Worm (Caenorhabditis elegans) whole organism, L4 larva: ENCODE data around the gene F45F2.11.
"Not testable (repeated sequence)": the region's sequence is repeated elsewhere in the genome, so short reads cannot be mapped to it uniquely, and the experiment has no call there.

ENCODE experiments used
- F10B5.3 ChIP-seq: sonication (generic microtip); optimal IDR thresholded peaks from 2 replicates; lab custom pipeline; 2016; ENCODE audit warnings: mild to moderate bottlenecking, missing genetic modification characterization, missing compliant biosample characterization
- T26A8.4 ChIP-seq: fragments of 200-800 bp; sonication (Bioruptor generic); IDR thresholded peaks from 2 replicates; pipeline ENCODE4 v1.3.6; 2022; ENCODE audit warnings: missing genetic modification characterization, missing compliant biosample characterization
- aha-1 ChIP-seq: fragments of 150-350 bp; peaks from one replicate; lab custom pipeline; 2014; ENCODE audit warnings: missing biosample characterization, missing genetic modification characterization
- ceh-20 ChIP-seq: fragments of 200-800 bp; sonication (Bioruptor generic); IDR thresholded peaks from 2 replicates; pipeline ENCODE4 v1.3.6; 2022; ENCODE audit warnings: missing genetic modification reagents, missing genetic modification characterization, missing compliant biosample characterization
- dmd-6 ChIP-seq: fragments of 200-800 bp; sonication (Bioruptor generic); IDR thresholded peaks from 2 replicates; pipeline ENCODE4 v1.3.6; 2022; ENCODE audit warnings: missing genetic modification reagents, missing genetic modification characterization, missing compliant biosample characterization
- dmd-9 ChIP-seq: fragments of 200-800 bp; sonication (Bioruptor generic); IDR thresholded peaks from 2 replicates; pipeline ENCODE4 v1.3.6; 2022; ENCODE audit warnings: missing genetic modification reagents, missing genetic modification characterization, missing compliant biosample characterization
- dpl-1 ChIP-seq: fragments of 150-350 bp; optimal IDR thresholded peaks from 2 replicates; lab custom pipeline; 2014; ENCODE audit warnings: missing biosample characterization, missing genetic modification reagents, missing genetic modification characterization
- duxl-1 ChIP-seq: sonication (generic microtip); optimal IDR thresholded peaks from 2 replicates; lab custom pipeline; 2016; ENCODE audit warnings: mild to moderate bottlenecking, missing genetic modification characterization, moderate library complexity, missing compliant biosample characterization; ENCODE audit not compliant: poor library complexity
- egl-43 ChIP-seq: fragments of 200-800 bp; sonication (Bioruptor generic); IDR thresholded peaks from 2 replicates; pipeline ENCODE4 v1.3.6; 2022; ENCODE audit warnings: missing genetic modification reagents, missing genetic modification characterization, missing compliant biosample characterization
- hlh-11 ChIP-seq: fragments of 200-800 bp; sonication (Bioruptor generic); optimal IDR thresholded peaks from 2 replicates; lab custom pipeline; 2018; ENCODE audit warnings: mild to moderate bottlenecking, missing genetic modification characterization, missing compliant biosample characterization
- hmg-1.1 ChIP-seq: fragments of 200-800 bp; sonication (Bioruptor generic); IDR thresholded peaks from 2 replicates; pipeline ENCODE4 v1.3.6; 2022; ENCODE audit warnings: missing genetic modification reagents, missing genetic modification characterization, missing compliant biosample characterization
- lin-1 ChIP-seq: fragments of 200-800 bp; sonication (Bioruptor generic); IDR thresholded peaks from 2 replicates; pipeline ENCODE4 v1.3.6; 2022; ENCODE audit warnings: missing genetic modification reagents, missing genetic modification characterization, missing compliant biosample characterization
- lin-13 ChIP-seq: fragments of 150-350 bp; optimal IDR thresholded peaks from 2 replicates; lab custom pipeline; 2014; ENCODE audit warnings: missing biosample characterization, missing genetic modification reagents, missing genetic modification characterization
- lin-29 ChIP-seq: fragments of 200-800 bp; sonication (Bioruptor generic); IDR thresholded peaks from 2 replicates; pipeline ENCODE4 v1.3.6; 2022; ENCODE audit warnings: missing genetic modification reagents, missing genetic modification characterization, missing compliant biosample characterization
- madf-9 ChIP-seq: fragments of 200-800 bp; sonication (Bioruptor generic); conservative IDR thresholded peaks from 2 replicates; pipeline ENCODE4 v1.3.6; 2022; ENCODE audit warnings: missing genetic modification reagents, missing genetic modification characterization, missing compliant biosample characterization
- mdl-1 ChIP-seq, 2 experiments: fragments of 150-350 bp in 1 of 2; sonication (generic microtip) in 1 of 2; optimal IDR thresholded peaks; 2 replicates each; lab custom pipeline; 2014 to 2017; ENCODE audit warnings: missing biosample characterization in 2 of 2, missing genetic modification characterization in 2 of 2
- mes-2 ChIP-seq: sonication (generic microtip); optimal IDR thresholded peaks from 2 replicates; lab custom pipeline; 2016; ENCODE audit warnings: missing genotype, mild to moderate bottlenecking, missing genetic modification characterization, missing compliant biosample characterization; ENCODE audit not compliant: poor library complexity, severe bottlenecking
- mxl-3 ChIP-seq: fragments of 200-800 bp; sonication (Bioruptor generic); optimal IDR thresholded peaks from 2 replicates; lab custom pipeline; 2018; ENCODE audit warnings: mild to moderate bottlenecking, missing genetic modification characterization, missing compliant biosample characterization
- nhr-102 ChIP-seq: sonication (generic microtip); optimal IDR thresholded peaks from 2 replicates; lab custom pipeline; 2016; ENCODE audit warnings: mild to moderate bottlenecking, missing genetic modification characterization, moderate library complexity, missing compliant biosample characterization
- nhr-11 ChIP-seq: fragments of 150-350 bp; optimal IDR thresholded peaks from 2 replicates; lab custom pipeline; 2014; ENCODE audit warnings: missing biosample characterization, missing genetic modification characterization
- nhr-25 ChIP-seq: sonication (generic microtip); optimal IDR thresholded peaks from 2 replicates; lab custom pipeline; 2017; ENCODE audit warnings: missing genetic modification characterization, mild to moderate bottlenecking, missing compliant biosample characterization, antibody characterized with exemption, moderate library complexity, borderline replicate concordance; ENCODE audit not compliant: insufficient read depth
- nhr-28 ChIP-seq: fragments of 150-350 bp; optimal IDR thresholded peaks from 2 replicates; lab custom pipeline; 2014; ENCODE audit warnings: missing biosample characterization, missing genetic modification characterization
- nhr-42 ChIP-seq: fragments of 200-800 bp; sonication (Bioruptor generic); IDR thresholded peaks from 2 replicates; pipeline ENCODE4 v1.3.6; 2022; ENCODE audit warnings: missing genetic modification characterization, missing compliant biosample characterization
- pha-4 ChIP-seq, 2 experiments: fragments of 150-350 bp in 1 of 2; fragments of 200-800 bp in 1 of 2; sonication (Bioruptor generic) in 1 of 2; IDR thresholded peaks in 1 of 2; optimal IDR thresholded peaks in 1 of 2; 2 replicates each; pipeline versions ENCODE4 v1.3.6 to Lab custom; 2014 to 2022; ENCODE audit warnings: missing genetic modification characterization in 2 of 2, missing genetic modification reagents in 2 of 2, missing biosample characterization in 1 of 2, missing compliant biosample characterization in 1 of 2
- php-3 ChIP-seq: fragments of 200-800 bp; sonication (Bioruptor generic); IDR thresholded peaks from 2 replicates; pipeline ENCODE4 v1.3.6; 2022; ENCODE audit warnings: missing genetic modification reagents, missing genetic modification characterization, missing compliant biosample characterization
- set-16 ChIP-seq: fragments of 200-800 bp; sonication (Bioruptor generic); IDR thresholded peaks from 2 replicates; pipeline ENCODE4 v1.3.6; 2022; ENCODE audit warnings: missing genetic modification reagents, missing genetic modification characterization, missing compliant biosample characterization
- snpc-1.2 ChIP-seq: fragments of 200-800 bp; sonication (Bioruptor generic); IDR thresholded peaks from 2 replicates; pipeline ENCODE4 v1.3.6; 2022; ENCODE audit warnings: missing genetic modification reagents, missing genetic modification characterization, missing compliant biosample characterization
- spr-1 ChIP-seq: sonication (generic microtip); optimal IDR thresholded peaks from 2 replicates; lab custom pipeline; 2016; ENCODE audit warnings: mild to moderate bottlenecking, missing genetic modification characterization, missing compliant biosample characterization
- tra-1 ChIP-seq: fragments of 200-800 bp; sonication (Bioruptor generic); IDR thresholded peaks from 2 replicates; pipeline ENCODE4 v1.3.6; 2022; ENCODE audit warnings: missing genetic modification reagents, missing genetic modification characterization, missing compliant biosample characterization
- unc-62 ChIP-seq, 3 experiments: fragments of 150-350 bp in 1 of 3; sonication (generic microtip); optimal IDR thresholded peaks in 2 of 3; peaks in 1 of 3; 1 replicate in 1 of 3; 2 replicates in 2 of 3; lab custom pipeline; 2014 to 2017; ENCODE audit warnings: missing biosample characterization in 3 of 3, missing genetic modification characterization in 3 of 3, missing genetic modification reagents in 3 of 3, missing genotype in 1 of 3
- vab-7 ChIP-seq: fragments of 200-800 bp; sonication (Bioruptor generic); IDR thresholded peaks from 2 replicates; pipeline ENCODE4 v1.3.6; 2022; ENCODE audit warnings: missing genetic modification reagents, missing genetic modification characterization, missing compliant biosample characterization
- zfp-2 ChIP-seq: sonication (generic microtip); optimal IDR thresholded peaks from 2 replicates; lab custom pipeline; 2016; ENCODE audit warnings: mild to moderate bottlenecking, missing genetic modification characterization, missing compliant biosample characterization

The F45F2.11 gene

ce11 chrV:8545531-8546224 is 25.0 kb upstream of the F45F2.11 start, which contains the start of the genes slc-17.8 and asns-1:
Gene slc-17.8 (minus strand): TSS chrV:8545581.
Gene asns-1 (plus strand): TSS chrV:8546174.
- TF ChIP-seq lin-13 (GFP tag; lab: Kevin White, UChicago) (no peak), set-16 (GFP tag; lab: Robert Waterston, UW) (peak; percentile 90)

DNA sequence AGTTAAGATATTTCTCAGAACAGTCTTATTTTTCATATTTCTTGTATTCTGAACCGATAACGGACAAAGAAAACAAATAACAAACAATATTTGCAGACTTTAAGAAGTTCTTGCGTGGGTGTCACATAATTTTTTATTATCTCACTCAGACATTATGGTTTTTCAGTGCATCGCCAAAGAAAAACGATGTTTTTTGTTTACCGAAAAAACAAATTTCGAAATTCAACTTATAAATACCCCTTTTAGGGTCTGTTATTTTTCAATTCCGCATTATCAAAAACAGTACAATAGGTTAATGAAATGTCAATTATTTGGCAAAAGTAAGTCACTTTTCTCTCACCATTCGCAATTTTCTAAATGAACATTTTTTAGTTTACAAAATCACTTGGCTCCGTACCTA is 16.3 kb upstream of the F45F2.11 start, which contains the start of gene otpl-4:
TSS of gene otpl-4 (plus strand) at position 301 of the 400 bp plus-strand sequence.
- TF ChIP-seq zfp-2 (tag; lab: Kevin White, UChicago) (no peak), nhr-25 (tag; lab: Kevin White, UChicago) (no peak), T26A8.4 (GFP tag; lab: Robert Waterston, UW) (no peak), vab-7 (GFP tag; lab: Robert Waterston, UW) (no peak), nhr-42 (GFP tag; lab: Robert Waterston, UW) (no peak), spr-1 (tag; lab: Kevin White, UChicago) (no peak), nhr-11 (no peak), hmg-1.1 (GFP tag; lab: Robert Waterston, UW) (no peak), dpl-1 (no peak), madf-9 (GFP tag; lab: Robert Waterston, UW) (no peak), nhr-28 (tag; lab: Kevin White, UChicago) (no peak), unc-62 (GFP tag; optimal IDR thresholded peaks at IDR 0.05 in 1 of 2; lab: Kevin White, UChicago) (no peak), unc-62 (tag; optimal IDR thresholded peaks at IDR 0.05; lab: Kevin White, UChicago) (no peak), lin-13 (GFP tag; lab: Kevin White, UChicago) (no peak), mdl-1 (tag; optimal IDR thresholded peaks at IDR 0.05; lab: Kevin White, UChicago) (no peak)

- no peak for TF ChIP-seq ceh-20 (GFP tag; lab: Robert Waterston, UW)
- no peak for TF ChIP-seq snpc-1.2 (GFP tag; lab: Robert Waterston, UW)
Observed at ce11 chrV:8536213-8536612, 15.5 kb upstream of the F45F2.11 start, which contains the start of gene his-39. Gene his-39 (plus strand): TSS chrV:8536513.

- TF ChIP-seq duxl-1, result peak; percentile 16
- peak; percentile 89 for TF ChIP-seq pha-4 (GFP tag; IDR thresholded peaks at IDR 0.05; lab: Robert Waterston, UW)
- not testable (repeated sequence) for TF ChIP-seq pha-4 (tag; optimal IDR thresholded peaks at IDR 0.05; lab: Kevin White, UChicago)
- TF ChIP-seq F10B5.3, result peak; percentile 60
- TF ChIP-seq aha-1 (tag; lab: Kevin White, UChicago), result peak; percentile 4
- TF ChIP-seq lin-29 (GFP tag; lab: Robert Waterston, UW), result 0 out of 2 replicates have a peak, but pooled peaks have one; percentile 12
- TF ChIP-seq mxl-3 (GFP tag; lab: Kevin White, UChicago), result peak; percentile 5
- TF ChIP-seq dmd-6, result peak; percentile 66
- peak; percentile 48 for TF ChIP-seq mes-2 (tag; lab: Kevin White, UChicago)
- 0 out of 2 replicates have a peak, but pooled peaks have one; percentile 16 for TF ChIP-seq lin-1 (GFP tag; lab: Robert Waterston, UW)
- peak; percentile 74; the same call in 1 of the 2 replicates for TF ChIP-seq php-3
- TF ChIP-seq hlh-11 (tag; lab: Kevin White, UChicago), result peak; percentile 64
- 0 out of 2 replicates have a peak, but pooled peaks have one; percentile 27 for TF ChIP-seq dmd-9 (GFP tag; lab: Robert Waterston, UW)
- peak; percentile 70 for TF ChIP-seq set-16 (GFP tag; lab: Robert Waterston, UW)
- TF ChIP-seq T26A8.4 (GFP tag; lab: Robert Waterston, UW), result peak; percentile 80
- peak; percentile 14; the same call in 1 of the 2 replicates for TF ChIP-seq tra-1 (GFP tag; lab: Robert Waterston, UW)
- peak; percentile 30; the same call in 1 of the 2 replicates for TF ChIP-seq hmg-1.1 (GFP tag; lab: Robert Waterston, UW)
- TF ChIP-seq nhr-102, result peak; percentile 61
- peak; percentile 56; the same call in 1 of the 2 replicates for TF ChIP-seq egl-43 (GFP tag; lab: Robert Waterston, UW)
- peak; percentile 80 for TF ChIP-seq nhr-42 (GFP tag; lab: Robert Waterston, UW)
Observed at ce11 chrV:8534534-8535283, 14.0 kb upstream of the F45F2.11 start, which contains the start of the genes his-6 and his-5. Gene his-6 (minus strand): TSS chrV:8534977. Gene his-5 (plus strand): TSS chrV:8535214.
